Worm (Caenorhabditis elegans): Measurements from ENCODE around the gene anmt-1.

anmt-1 gene

ce11 chrIII:8700289-8700957, 15.8 kb downstream of the anmt-1 start, which contains the start of the genes sdz-1 and vps-33.1:
sdz-1 (minus strand) TSS chrIII:8700339.
vps-33.1 (plus strand) TSS chrIII:8700927.
- TF ChIP-seq fkh-10 (GFP tag; optimal IDR thresholded peaks at IDR 0.05) = no peak
- peak; percentile 63 for TF ChIP-seq nhr-85 (tag)
- peak; percentile 42 for TF ChIP-seq snpc-4 (tag; optimal IDR thresholded peaks at IDR 0.05)
- TF ChIP-seq unc-98 (GFP tag; IDR thresholded peaks at IDR 0.05) = no peak
- peak; percentile 23 for TF ChIP-seq xbp-1 (tag; optimal IDR thresholded peaks at IDR 0.05)
- TF ChIP-seq unc-130 (tag; optimal IDR thresholded peaks at IDR 0.05) = peak; percentile 24
- peak; percentile 63 for TF ChIP-seq blmp-1 (tag; optimal IDR thresholded peaks at IDR 0.05)
- peak; percentile 9 for TF ChIP-seq dsc-1 (tag; optimal IDR thresholded peaks at IDR 0.05)
- peak; percentile 70 for TF ChIP-seq C16A3.4 (tag; optimal IDR thresholded peaks at IDR 0.05)
- peak; percentile 91 for TF ChIP-seq rnt-1 (tag; optimal IDR thresholded peaks at IDR 0.05)
- peak; percentile 73 to 89 (median 83) for TF ChIP-seq dpl-1 (GFP tag; optimal IDR thresholded peaks at IDR 0.05)
- peak; percentile 59 for TF ChIP-seq nhr-47 (tag; optimal IDR thresholded peaks at IDR 0.05)
- TF ChIP-seq skn-1 (tag; optimal IDR thresholded peaks at IDR 0.05) = peak; percentile 66
- no peak for TF ChIP-seq elt-2 (tag; optimal IDR thresholded peaks at IDR 0.05)
- peak in 1 of 2 experiments; percentile 58 for TF ChIP-seq mdl-1 (tag; optimal IDR thresholded peaks at IDR 0.05)
- no peak for TF ChIP-seq ces-1 (GFP tag; optimal IDR thresholded peaks at IDR 0.05)
- TF ChIP-seq lsy-2 (tag; optimal IDR thresholded peaks at IDR 0.05) = peak; percentile 42 to 86
- TF ChIP-seq nhr-28 (tag; optimal IDR thresholded peaks at IDR 0.05) = no peak
- peak; percentile 49 for TF ChIP-seq F16B12.6 (tag; optimal IDR thresholded peaks at IDR 0.05)
- peak; percentile 44 for TF ChIP-seq lin-15B (tag; optimal IDR thresholded peaks at IDR 0.05)
- TF ChIP-seq nhr-90 (tag; optimal IDR thresholded peaks at IDR 0.05; ENCODE audit: poor library complexity) = peak; percentile 46
- TF ChIP-seq fkh-4 (tag; optimal IDR thresholded peaks at IDR 0.05; ENCODE audit: borderline replicate concordance) = peak; percentile 10
- peak; percentile 33 for TF ChIP-seq isw-1 (GFP tag; IDR thresholded peaks at IDR 0.05)
- TF ChIP-seq nhr-20 (tag; optimal IDR thresholded peaks at IDR 0.05) = peak; percentile 34
- TF ChIP-seq lin-35 (GFP tag; optimal IDR thresholded peaks at IDR 0.05) = peak; percentile 91 to 94
- no peak for TF ChIP-seq jun-1 (tag; optimal IDR thresholded peaks at IDR 0.05)
- TF ChIP-seq unc-30 (tag; optimal IDR thresholded peaks at IDR 0.05) = no peak
- TF ChIP-seq lir-3 (tag; optimal IDR thresholded peaks at IDR 0.05; ENCODE audit: poor library complexity) = peak; percentile 74
- TF ChIP-seq nhr-19 (GFP tag; conservative IDR thresholded peaks at IDR 0.05) = 0 out of 2 replicates have a peak, but pooled peaks have one; percentile 17
- peak; percentile 52 for TF ChIP-seq snu-23 (GFP tag; optimal IDR thresholded peaks at IDR 0.05)
- peak in 1 of 2 experiments; percentile 58 for TF ChIP-seq ztf-11 (tag; optimal IDR thresholded peaks at IDR 0.05)
- peak; percentile 3 for TF ChIP-seq nhr-77 (tag; optimal IDR thresholded peaks at IDR 0.05)
- peak in 2 of 6 experiments; percentile 1 to 36 for TF ChIP-seq elt-3 (tag; optimal IDR thresholded peaks at IDR 0.05)
- peak; percentile 49 for TF ChIP-seq lin-14 (GFP tag; optimal IDR thresholded peaks at IDR 0.05)
- TF ChIP-seq efl-1 (optimal IDR thresholded peaks at IDR 0.05) = peak; percentile 73 to 89
- peak; percentile 90 to 98 for TF ChIP-seq efl-1 (GFP tag; optimal IDR thresholded peaks at IDR 0.05 in 1 of 2)
- TF ChIP-seq ceh-90 (tag; optimal IDR thresholded peaks at IDR 0.05) = peak; percentile 78
- TF ChIP-seq tbx-2 (tag; optimal IDR thresholded peaks at IDR 0.05) = peak; percentile 55
- TF ChIP-seq egl-13 (tag; optimal IDR thresholded peaks at IDR 0.05) = peak; percentile 14
- no peak for TF ChIP-seq pax-3 (tag; optimal IDR thresholded peaks at IDR 0.05)
- TF ChIP-seq vab-15 (tag; optimal IDR thresholded peaks at IDR 0.05) = no peak
- TF ChIP-seq nhr-71 (tag; optimal IDR thresholded peaks at IDR 0.05) = peak; percentile 61
- peak in 2 of 3 experiments; percentile 7 to 63 for TF ChIP-seq ceh-82 (tag; optimal IDR thresholded peaks at IDR 0.05)
